Fruit fly (Drosophila melanogaster): ENCODE data around the gene CG31639.
A peak's percentile ranks its signal among the peaks of the same experiment; 100 is the strongest.

The CG31639 gene

dm6 chr2L:6177141-6177540 is 22.2 kb upstream of the CG31639 start:
- TF ChIP-seq Ets98B (GFP tag; IDR thresholded peaks at IDR 0.05), result no peak
- no peak for TF ChIP-seq CG9948 (tag; optimal IDR thresholded peaks at IDR 0.05)
- no peak for TF ChIP-seq Snoo (tag; optimal IDR thresholded peaks at IDR 0.05)
- no peak for TF ChIP-seq CG34367 (tag; optimal IDR thresholded peaks at IDR 0.05)
- TF ChIP-seq CG14655 (GFP tag; optimal IDR thresholded peaks at IDR 0.05), result no peak
- TF ChIP-seq gl (tag; optimal IDR thresholded peaks at IDR 0.05), result no peak
- no peak for TF ChIP-seq CG32121 (GFP tag; IDR thresholded peaks at IDR 0.05)
- TF ChIP-seq CG8301 (tag; optimal IDR thresholded peaks at IDR 0.05), result no peak
- no peak for TF ChIP-seq rn (GFP tag; IDR thresholded peaks at IDR 0.05)
- no peak for TF ChIP-seq fd96Ca (GFP tag; IDR thresholded peaks at IDR 0.05)
- no peak for TF ChIP-seq CG12605 (GFP tag; IDR thresholded peaks at IDR 0.05)
- no peak for TF ChIP-seq CG13204 (GFP tag; optimal IDR thresholded peaks at IDR 0.05)
- TF ChIP-seq CG10348 (GFP tag; IDR thresholded peaks at IDR 0.05), result no peak
- no peak for TF ChIP-seq D1 (tag; optimal IDR thresholded peaks at IDR 0.05)

dm6 chr2L:6176408-6176807 is 21.5 kb upstream of the CG31639 start:
- TF ChIP-seq CG8159 (tag; optimal IDR thresholded peaks at IDR 0.05) (no peak), CG14655 (GFP tag; optimal IDR thresholded peaks at IDR 0.05) (no peak), CG17806 (tag; optimal IDR thresholded peaks at IDR 0.05) (no peak), CG15710 (tag; optimal IDR thresholded peaks at IDR 0.05) (no peak), CG4496 (GFP tag; IDR thresholded peaks at IDR 0.05) (no peak), rn (GFP tag; IDR thresholded peaks at IDR 0.05) (no peak), Snoo (tag; optimal IDR thresholded peaks at IDR 0.05) (no peak), CG12605 (GFP tag; IDR thresholded peaks at IDR 0.05) (no peak), EcR (GFP tag; optimal IDR thresholded peaks at IDR 0.05) (no peak), gl (tag; optimal IDR thresholded peaks at IDR 0.05) (no peak), CG34367 (tag; optimal IDR thresholded peaks at IDR 0.05) (no peak), CG10348 (GFP tag; IDR thresholded peaks at IDR 0.05) (no peak)

dm6 chr2L:6172996-6173395 is 18.1 kb upstream of the CG31639 start:
- no peak for TF ChIP-seq CG4496 (GFP tag; IDR thresholded peaks at IDR 0.05)
- TF ChIP-seq CG12605 (GFP tag; IDR thresholded peaks at IDR 0.05), result no peak
- no peak for TF ChIP-seq Pif1A (GFP tag; optimal IDR thresholded peaks at IDR 0.05)
- TF ChIP-seq CG10348 (GFP tag; IDR thresholded peaks at IDR 0.05), result no peak
- TF ChIP-seq Pif1B (GFP tag; optimal IDR thresholded peaks at IDR 0.05), result no peak
- no peak for TF ChIP-seq EcR (GFP tag; optimal IDR thresholded peaks at IDR 0.05)
- no peak for TF ChIP-seq CG8159 (tag; optimal IDR thresholded peaks at IDR 0.05)
- no peak for TF ChIP-seq rn (GFP tag; IDR thresholded peaks at IDR 0.05)
- TF ChIP-seq Ets98B (GFP tag; IDR thresholded peaks at IDR 0.05), result no peak
- TF ChIP-seq CG8301 (tag; optimal IDR thresholded peaks at IDR 0.05), result no peak
- no peak for TF ChIP-seq Snoo (tag; optimal IDR thresholded peaks at IDR 0.05)
- TF ChIP-seq fd96Ca (GFP tag; IDR thresholded peaks at IDR 0.05), result no peak
- no peak for TF ChIP-seq CG17806 (tag; optimal IDR thresholded peaks at IDR 0.05)
- no peak for TF ChIP-seq CG32121 (GFP tag; IDR thresholded peaks at IDR 0.05)
- TF ChIP-seq CG13204 (GFP tag; optimal IDR thresholded peaks at IDR 0.05), result no peak
- TF ChIP-seq CG15710 (tag; optimal IDR thresholded peaks at IDR 0.05), result no peak
- TF ChIP-seq CG9948 (tag; optimal IDR thresholded peaks at IDR 0.05), result no peak
- TF ChIP-seq D1 (tag; optimal IDR thresholded peaks at IDR 0.05), result no peak
- TF ChIP-seq CG34367 (tag; optimal IDR thresholded peaks at IDR 0.05), result no peak

- TF ChIP-seq CG10348 (GFP tag; IDR thresholded peaks at IDR 0.05) (no peak), CG14655 (GFP tag; optimal IDR thresholded peaks at IDR 0.05) (no peak), CG8159 (tag; optimal IDR thresholded peaks at IDR 0.05) (no peak), Snoo (tag; optimal IDR thresholded peaks at IDR 0.05) (no peak), CG17806 (tag; optimal IDR thresholded peaks at IDR 0.05) (no peak), EcR (GFP tag; optimal IDR thresholded peaks at IDR 0.05) (no peak), CG9948 (tag; optimal IDR thresholded peaks at IDR 0.05) (no peak), D1 (tag; optimal IDR thresholded peaks at IDR 0.05) (no peak), Ets98B (GFP tag; IDR thresholded peaks at IDR 0.05) (no peak), CG15710 (tag; optimal IDR thresholded peaks at IDR 0.05) (no peak), CG32121 (GFP tag; IDR thresholded peaks at IDR 0.05) (no peak), Pif1A (GFP tag; optimal IDR thresholded peaks at IDR 0.05) (no peak), CG12605 (GFP tag; IDR thresholded peaks at IDR 0.05) (no peak), gl (tag; optimal IDR thresholded peaks at IDR 0.05) (no peak), CG13204 (GFP tag; optimal IDR thresholded peaks at IDR 0.05) (no peak), Pif1B (GFP tag; optimal IDR thresholded peaks at IDR 0.05) (no peak)
Measured at dm6 chr2L:6171166-6171565, 16.2 kb upstream of the CG31639 start.

dm6 chr2L:6169119-6169518 is 14.2 kb upstream of the CG31639 start:
- peak; percentile 8 for TF ChIP-seq CG13204 (GFP tag; optimal IDR thresholded peaks at IDR 0.05)
- no peak for TF ChIP-seq CG17806 (tag; optimal IDR thresholded peaks at IDR 0.05)
- TF ChIP-seq gl (tag; optimal IDR thresholded peaks at IDR 0.05), result no peak
- TF ChIP-seq Pif1B (GFP tag; optimal IDR thresholded peaks at IDR 0.05), result no peak
- TF ChIP-seq CG8159 (tag; optimal IDR thresholded peaks at IDR 0.05), result no peak
- TF ChIP-seq Pif1A (GFP tag; optimal IDR thresholded peaks at IDR 0.05), result no peak
- no peak for TF ChIP-seq Snoo (tag; optimal IDR thresholded peaks at IDR 0.05)

- TF ChIP-seq rn (GFP tag; IDR thresholded peaks at IDR 0.05) (no peak), Pif1B (GFP tag; optimal IDR thresholded peaks at IDR 0.05) (peak; percentile 52), CG34367 (tag; optimal IDR thresholded peaks at IDR 0.05) (peak; percentile 62), Pif1A (GFP tag; optimal IDR thresholded peaks at IDR 0.05) (peak; percentile 44), CG17806 (tag; optimal IDR thresholded peaks at IDR 0.05) (peak; percentile 75), CG8301 (tag; optimal IDR thresholded peaks at IDR 0.05) (peak; percentile 1), D1 (tag; optimal IDR thresholded peaks at IDR 0.05) (no peak), Snoo (tag; optimal IDR thresholded peaks at IDR 0.05) (peak; percentile 48), fd96Ca (GFP tag; IDR thresholded peaks at IDR 0.05) (no peak), CG8159 (tag; optimal IDR thresholded peaks at IDR 0.05) (peak; percentile 84), EcR (GFP tag; optimal IDR thresholded peaks at IDR 0.05) (peak; percentile 5), CG9948 (tag; optimal IDR thresholded peaks at IDR 0.05) (peak; percentile 74), CG32121 (GFP tag; IDR thresholded peaks at IDR 0.05) (no peak), CG14655 (GFP tag; optimal IDR thresholded peaks at IDR 0.05) (peak; percentile 40), CG15710 (tag; optimal IDR thresholded peaks at IDR 0.05) (peak; percentile 78), CG13204 (GFP tag; optimal IDR thresholded peaks at IDR 0.05) (no peak), gl (tag; optimal IDR thresholded peaks at IDR 0.05) (peak; percentile 29), CG4496 (GFP tag; IDR thresholded peaks at IDR 0.05) (no peak)
Measured at dm6 chr2L:6165686-6166085, 10.7 kb upstream of the CG31639 start.
